Fruit fly (Drosophila melanogaster): ENCODE data around the gene Usp12-46.
A peak's percentile ranks its signal among the peaks of the same experiment; 100 is the strongest.

The Usp12-46 gene

DNA sequence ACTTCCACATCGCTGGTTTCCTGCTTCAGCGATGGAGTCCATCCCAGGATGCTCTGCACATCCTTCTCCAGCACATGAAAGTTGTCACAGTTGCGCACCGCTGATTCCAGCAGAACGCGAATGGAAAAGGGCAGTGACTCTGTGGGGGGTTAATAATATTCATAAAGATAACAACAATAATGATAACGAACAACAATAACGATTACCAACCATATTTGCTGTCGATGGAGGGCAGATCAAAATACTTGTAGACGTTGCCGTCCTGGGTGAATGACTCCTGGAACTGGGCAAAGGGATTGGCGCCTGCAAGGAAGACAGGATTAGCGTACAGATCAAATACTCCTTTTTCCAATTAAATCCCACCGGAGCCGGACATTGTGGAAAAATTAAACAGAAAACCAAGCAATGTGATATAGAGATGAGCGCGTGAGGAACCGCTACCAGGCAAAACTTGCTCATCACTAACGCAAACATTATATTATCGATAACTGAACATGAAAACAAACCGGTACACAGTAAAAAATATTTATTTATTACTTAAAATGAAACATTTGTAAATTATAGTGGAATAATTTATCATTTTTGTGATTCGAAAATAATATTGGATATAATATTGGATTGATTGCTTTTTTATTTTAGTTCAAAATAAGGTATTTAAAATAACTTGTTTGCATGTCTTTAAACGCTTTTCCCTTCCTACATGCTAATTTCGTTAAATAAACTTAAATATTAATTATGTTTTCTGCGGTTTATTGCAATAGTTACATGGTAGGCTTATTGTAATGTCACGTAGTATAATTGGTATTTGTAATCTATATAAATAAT lies 26.3 kb upstream of the Usp12-46 start, which contains the start of gene Irp-1A (continued):
- TF ChIP-seq Rx (GFP tag; IDR thresholded peaks at IDR 0.05) (no peak), D19B (GFP tag; optimal IDR thresholded peaks at IDR 0.05) (peak; percentile 23), CG11456 (GFP tag; IDR thresholded peaks at IDR 0.05) (peak; percentile 73; the same call in 2 of the 3 replicates), CG18476 (GFP tag; optimal IDR thresholded peaks at IDR 0.05) (peak; percentile 18), B-H1 (GFP tag; IDR thresholded peaks at IDR 0.05) (peak; percentile 43; the same call in 1 of the 3 replicates), Doc3 (GFP tag; IDR thresholded peaks at IDR 0.05; ENCODE audit: partially characterized antibody) (peak; percentile 77), CG2889 (GFP tag; IDR thresholded peaks at IDR 0.05) (no peak), btn (GFP tag; optimal IDR thresholded peaks at IDR 0.05) (no peak), slbo (GFP tag; IDR thresholded peaks at IDR 0.05) (peak; percentile 86), jing (GFP tag; optimal IDR thresholded peaks at IDR 0.05) (no peak), tna (GFP tag; IDR thresholded peaks at IDR 0.05; ENCODE audit: partially characterized antibody) (peak; percentile 62), CG9437 (GFP tag; optimal IDR thresholded peaks at IDR 0.05) (peak; percentile 68), sisA (GFP tag; IDR thresholded peaks at IDR 0.05) (peak; percentile 24; the same call in 1 of the 2 replicates), trh (GFP tag; optimal IDR thresholded peaks at IDR 0.05) (no peak), Lpt (GFP tag; optimal IDR thresholded peaks at IDR 0.05) (no peak), CHES-1-like (GFP tag; optimal IDR thresholded peaks at IDR 0.05) (peak; percentile 58), CG18011 (GFP tag; optimal IDR thresholded peaks at IDR 0.05) (peak; percentile 16), ara (GFP tag; IDR thresholded peaks at IDR 0.05) (no peak; the same call in 1 of the 2 replicates), lilli (GFP tag; optimal IDR thresholded peaks at IDR 0.05) (peak; percentile 73), hth (optimal IDR thresholded peaks at IDR 0.05) (no peak), Camta (GFP tag; optimal IDR thresholded peaks at IDR 0.05) (peak; percentile 22), CG6654 (GFP tag; optimal IDR thresholded peaks at IDR 0.05) (no peak), CG10654 (GFP tag; optimal IDR thresholded peaks at IDR 0.05) (peak; percentile 49), Awh (GFP tag; IDR thresholded peaks at IDR 0.05) (peak; percentile 71), eve (GFP tag; optimal IDR thresholded peaks at IDR 0.05) (no peak), CG10366 (GFP tag; IDR thresholded peaks at IDR 0.05) (peak; percentile 65), Tbp (GFP tag; optimal IDR thresholded peaks at IDR 0.05) (no peak), CG31365 (tag; optimal IDR thresholded peaks at IDR 0.05) (no peak), Vsx1 (GFP tag; optimal IDR thresholded peaks at IDR 0.05) (peak; percentile 57), Side (GFP tag; optimal IDR thresholded peaks at IDR 0.05) (no peak), Optix (GFP tag; IDR thresholded peaks at IDR 0.05) (no peak), prd (optimal IDR thresholded peaks at IDR 0.05) (no peak), prd (GFP tag; IDR thresholded peaks at IDR 0.05) (peak; percentile 71), CG13775 (GFP tag; optimal IDR thresholded peaks at IDR 0.05) (peak; percentile 69), CG1832 (GFP tag; optimal IDR thresholded peaks at IDR 0.05) (no peak), nerfin-1 (tag; optimal IDR thresholded peaks at IDR 0.05) (peak; percentile 66), CkIIα-i1 (GFP tag; IDR thresholded peaks at IDR 0.05) (no peak), exex (tag; optimal IDR thresholded peaks at IDR 0.05) (peak; percentile 67), H2.0 (GFP tag; IDR thresholded peaks at IDR 0.05) (peak; percentile 67), fru (optimal IDR thresholded peaks at IDR 0.05) (no peak), unc-4 (GFP tag; IDR thresholded peaks at IDR 0.05; ENCODE audit: partially characterized antibody) (peak; percentile 84), CG17186 (GFP tag; optimal IDR thresholded peaks at IDR 0.05) (no peak), mirr (GFP tag; optimal IDR thresholded peaks at IDR 0.05) (peak; percentile 43), MESR4 (GFP tag; optimal IDR thresholded peaks at IDR 0.05) (peak; percentile 62), CG14710 (tag; optimal IDR thresholded peaks at IDR 0.05) (peak; percentile 81), cg (GFP tag; optimal IDR thresholded peaks at IDR 0.05) (no peak), CG32532 (GFP tag; IDR thresholded peaks at IDR 0.05) (peak; percentile 89), CG17912 (GFP tag; optimal IDR thresholded peaks at IDR 0.05) (no peak), CG31224 (GFP tag; IDR thresholded peaks at IDR 0.05) (peak; percentile 53; the same call in 1 of the 2 replicates), tin (GFP tag; optimal IDR thresholded peaks at IDR 0.05) (peak; percentile 55)

Data from whole organism, embryonic.